Fruit fly (Drosophila melanogaster): ENCODE data around the gene CG31183.
"Not testable (repeated sequence)": the region's sequence is repeated elsewhere in the genome, so short reads cannot be mapped to it uniquely, and the experiment has no call there.

The CG31183 gene

dm6 chr3R:15917907-15918306 lies 42.2 kb upstream of the CG31183 start, which contains the start of gene CG45105:
Gene CG45105, minus strand, starts transcription at chr3R:15918007.
- TF ChIP-seq dl (GFP tag; optimal IDR thresholded peaks at IDR 0.05; ENCODE audit: insufficient read depth in 1 of 2, partially characterized antibody in 2 of 2) (no peak), brk (GFP tag; optimal IDR thresholded peaks at IDR 0.05) (no peak), lola (GFP tag; optimal IDR thresholded peaks at IDR 0.05) (no peak), Jra (GFP tag; optimal IDR thresholded peaks at IDR 0.05) (no peak), Abd-B (GFP tag; optimal IDR thresholded peaks at IDR 0.05) (no peak), N (GFP tag; optimal IDR thresholded peaks at IDR 0.05) (no peak), CrebA (GFP tag; optimal IDR thresholded peaks at IDR 0.05; ENCODE audit: borderline replicate concordance) (no peak), CG9705 (GFP tag; optimal IDR thresholded peaks at IDR 0.05) (no peak), tai (GFP tag; optimal IDR thresholded peaks at IDR 0.05) (no peak), rgr (GFP tag; optimal IDR thresholded peaks at IDR 0.05) (no peak), ey (GFP tag; optimal IDR thresholded peaks at IDR 0.05) (no peak), fru (GFP tag; optimal IDR thresholded peaks at IDR 0.05) (no peak), OdsH (GFP tag; optimal IDR thresholded peaks at IDR 0.05) (no peak), CG32264 (GFP tag; optimal IDR thresholded peaks at IDR 0.05) (no peak), foxo (GFP tag; optimal IDR thresholded peaks at IDR 0.05) (no peak)

DNA sequence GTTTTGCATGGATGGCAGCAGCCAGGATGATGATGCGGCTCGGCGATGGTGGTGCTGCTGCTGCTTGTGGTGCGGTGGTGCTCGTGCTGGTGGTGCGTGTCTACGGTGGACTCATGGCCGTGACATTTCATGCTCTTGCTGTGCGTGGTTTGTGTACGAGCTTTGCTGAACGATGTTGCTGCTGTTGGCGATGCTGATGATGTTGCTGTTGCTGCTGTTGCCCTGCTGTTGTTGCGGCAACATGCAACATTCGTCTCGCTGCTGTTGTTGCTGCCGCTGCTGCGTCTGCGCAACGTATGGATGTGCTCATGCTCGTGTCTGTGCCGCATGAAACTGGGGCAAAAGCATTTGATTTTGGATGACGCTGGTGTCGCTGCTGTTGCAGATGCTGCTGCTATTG lies 37.5 kb upstream of the CG31183 start:
- TF ChIP-seq HLH106 (tag; optimal IDR thresholded peaks at IDR 0.05) (no peak), woc (GFP tag; optimal IDR thresholded peaks at IDR 0.05) (no peak), Hnf4 (GFP tag; optimal IDR thresholded peaks at IDR 0.05) (no peak), ey (GFP tag; optimal IDR thresholded peaks at IDR 0.05) (no peak), Dfd (GFP tag; optimal IDR thresholded peaks at IDR 0.05) (peak; percentile 81)

DNA sequence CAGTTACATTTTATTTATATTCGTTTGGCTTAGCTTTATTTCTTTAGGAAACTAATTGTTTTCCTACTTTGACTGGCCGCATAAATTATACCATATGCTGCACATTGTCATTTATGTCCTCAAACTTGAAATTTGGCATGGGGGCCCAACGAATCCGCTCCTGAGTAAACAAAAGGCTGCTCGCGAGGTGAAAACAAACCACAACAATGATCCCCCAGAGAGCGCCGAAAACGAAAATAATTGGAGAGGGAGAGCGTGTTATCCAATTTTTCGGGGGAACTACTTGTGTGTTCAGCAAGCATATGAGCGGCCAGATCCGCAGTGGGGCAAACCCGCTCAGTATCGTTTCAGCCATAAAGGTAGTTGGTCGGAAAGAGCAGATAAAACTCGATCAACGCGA lies 32.4 kb upstream of the CG31183 start, which contains the start of gene EndoU:
Gene EndoU (plus strand): TSS at position 301 of the 400 bp plus-strand sequence.
- not testable (repeated sequence) for TF ChIP-seq fru, Abd-B, Jra (GFP tag; optimal IDR thresholded peaks at IDR 0.05)

- TF ChIP-seq N (GFP tag; optimal IDR thresholded peaks at IDR 0.05); CG9705 (GFP tag; optimal IDR thresholded peaks at IDR 0.05); Myc (optimal IDR thresholded peaks at IDR 0.05): not testable (repeated sequence)
Measured at dm6 chr3R:15904543-15904942, 28.8 kb upstream of the CG31183 start, which contains the start of gene glob1. Gene glob1, minus strand, starts transcription at chr3R:15904643.

dm6 chr3R:15901097-15901709 lies 25.5 kb upstream of the CG31183 start:
- TF ChIP-seq Dif (GFP tag; optimal IDR thresholded peaks at IDR 0.05; ENCODE audit: partially characterized antibody) (peak; percentile 87), dl (GFP tag; optimal IDR thresholded peaks at IDR 0.05; ENCODE audit: insufficient read depth in 1 of 2, partially characterized antibody in 2 of 2) (peak; percentile 79 to 86)

dm6 chr3R:15899650-15900049 lies 23.9 kb upstream of the CG31183 start:
- TF ChIP-seq jim (GFP tag; optimal IDR thresholded peaks at IDR 0.05) = no peak
- TF ChIP-seq rgr (GFP tag; optimal IDR thresholded peaks at IDR 0.05) = peak; percentile 69
- no peak for TF ChIP-seq N (GFP tag; optimal IDR thresholded peaks at IDR 0.05)
- peak; percentile 58 for TF ChIP-seq HLH106 (tag; optimal IDR thresholded peaks at IDR 0.05)
- TF ChIP-seq Sp1 (GFP tag; optimal IDR thresholded peaks at IDR 0.05) = peak; percentile 44
- TF ChIP-seq fru (GFP tag; optimal IDR thresholded peaks at IDR 0.05) = peak; percentile 70
- TF ChIP-seq Hnf4 (GFP tag; optimal IDR thresholded peaks at IDR 0.05) = peak; percentile 40
- TF ChIP-seq Rel (GFP tag; optimal IDR thresholded peaks at IDR 0.05) = no peak
- TF ChIP-seq Rel (tag; optimal IDR thresholded peaks at IDR 0.05) = no peak
- TF ChIP-seq pan (optimal IDR thresholded peaks at IDR 0.05) = no peak
- TF ChIP-seq br (GFP tag; optimal IDR thresholded peaks at IDR 0.05) = peak; percentile 70
- no peak for TF ChIP-seq usp (GFP tag; optimal IDR thresholded peaks at IDR 0.05)
- TF ChIP-seq dsf (GFP tag; optimal IDR thresholded peaks at IDR 0.05; ENCODE audit: borderline replicate concordance) = no peak
- TF ChIP-seq ey (GFP tag; optimal IDR thresholded peaks at IDR 0.05) = peak; percentile 69
- TF ChIP-seq dl (GFP tag; optimal IDR thresholded peaks at IDR 0.05; ENCODE audit: insufficient read depth in 1 of 2, partially characterized antibody in 2 of 2) = no peak
- no peak for TF ChIP-seq Hr78 (GFP tag; optimal IDR thresholded peaks at IDR 0.05)
- no peak for TF ChIP-seq sv (GFP tag; optimal IDR thresholded peaks at IDR 0.05)
- TF ChIP-seq foxo (GFP tag; optimal IDR thresholded peaks at IDR 0.05) = peak in 1 of 2 experiments; percentile 72
- TF ChIP-seq CrebA (GFP tag; optimal IDR thresholded peaks at IDR 0.05; ENCODE audit: borderline replicate concordance) = no peak
- no peak for TF ChIP-seq lola (GFP tag; optimal IDR thresholded peaks at IDR 0.05)
- no peak for TF ChIP-seq Dif (GFP tag; optimal IDR thresholded peaks at IDR 0.05; ENCODE audit: partially characterized antibody)
- TF ChIP-seq OdsH (GFP tag; optimal IDR thresholded peaks at IDR 0.05) = peak; percentile 59
- peak; percentile 24 for TF ChIP-seq dmrt93B (GFP tag; optimal IDR thresholded peaks at IDR 0.05)
- TF ChIP-seq brk (GFP tag; optimal IDR thresholded peaks at IDR 0.05) = no peak
- no peak for TF ChIP-seq CG9705 (GFP tag; optimal IDR thresholded peaks at IDR 0.05)
- no peak for TF ChIP-seq sage (GFP tag; optimal IDR thresholded peaks at IDR 0.05)
- peak; percentile 76 for TF ChIP-seq h (GFP tag; optimal IDR thresholded peaks at IDR 0.05)
- no peak for TF ChIP-seq Vsx2 (GFP tag; optimal IDR thresholded peaks at IDR 0.05; ENCODE audit: partially characterized antibody)
- TF ChIP-seq psq (GFP tag; optimal IDR thresholded peaks at IDR 0.05) = peak; percentile 27

Data from whole organism, wandering third instar larva.